Worm (Caenorhabditis elegans): ENCODE measurements around the gene gba-4.

- TF ChIP-seq ceh-82 (tag; optimal IDR thresholded peaks at IDR 0.05): no peak
- TF ChIP-seq unc-62 (GFP tag; optimal IDR thresholded peaks at IDR 0.05 in 1 of 2): no peak
- no peak for TF ChIP-seq unc-62 (tag; optimal IDR thresholded peaks at IDR 0.05)
- TF ChIP-seq R02D3.7 (tag; optimal IDR thresholded peaks at IDR 0.05): no peak
- TF ChIP-seq hlh-30 (tag; optimal IDR thresholded peaks at IDR 0.05; ENCODE audit: insufficient read depth): no peak
- TF ChIP-seq aha-1 (tag): no peak
- TF ChIP-seq ztf-11 (tag; optimal IDR thresholded peaks at IDR 0.05): no peak
- TF ChIP-seq nhr-25 (tag; optimal IDR thresholded peaks at IDR 0.05; ENCODE audit: borderline replicate concordance, insufficient read depth): no peak
- TF ChIP-seq fos-1 (tag; optimal IDR thresholded peaks at IDR 0.05): no peak
- TF ChIP-seq lin-39 (tag; optimal IDR thresholded peaks at IDR 0.05): no peak
- TF ChIP-seq nhr-77 (tag; optimal IDR thresholded peaks at IDR 0.05): no peak
- TF ChIP-seq ceh-28 (tag; optimal IDR thresholded peaks at IDR 0.05): no peak
Observed at ce11 chrIV:5380140-5380539, 29.4 kb upstream of the gba-4 start.

All from whole organism, L4 larva.